Worm (Caenorhabditis elegans) whole organism, late embryonic: ENCODE results near the gene T24D8.6.

Experiments
- F13H6.1 ChIP-seq: sonication (generic microtip); optimal IDR thresholded peaks from 2 replicates; lab custom pipeline; 2016; ENCODE audit warnings: missing genetic modification characterization, missing compliant biosample characterization
- K02D7.2 ChIP-seq: sonication (generic microtip); optimal IDR thresholded peaks from 2 replicates; lab custom pipeline; 2017; ENCODE audit warnings: mild to moderate bottlenecking, missing genetic modification characterization, missing compliant biosample characterization
- ahr-1 ChIP-seq: sonication (generic microtip); optimal IDR thresholded peaks from 2 replicates; lab custom pipeline; 2016; ENCODE audit warnings: missing genetic modification characterization, missing compliant biosample characterization
- ceh-22 ChIP-seq: sonication (generic microtip); optimal IDR thresholded peaks from 2 replicates; lab custom pipeline; 2017; ENCODE audit warnings: missing biosample characterization, missing genetic modification characterization
- dmd-4 ChIP-seq: sonication (generic microtip); optimal IDR thresholded peaks from 2 replicates; lab custom pipeline; 2016; ENCODE audit warnings: borderline replicate concordance, missing genetic modification characterization, missing compliant biosample characterization
- ets-4 ChIP-seq: sonication (generic microtip); optimal IDR thresholded peaks from 2 replicates; lab custom pipeline; 2016; ENCODE audit warnings: missing genetic modification characterization, missing compliant biosample characterization
- fax-1 ChIP-seq: sonication (generic microtip); optimal IDR thresholded peaks from 2 replicates; lab custom pipeline; 2016; ENCODE audit warnings: missing genotype, missing genetic modification characterization, missing compliant biosample characterization
- pha-4 ChIP-seq: fragments of 150-350 bp; optimal IDR thresholded peaks from 2 replicates; lab custom pipeline; 2018; ENCODE audit warnings: missing biosample characterization, missing genetic modification reagents, missing genetic modification characterization
- pqm-1 ChIP-seq: sonication (generic microtip); optimal IDR thresholded peaks from 2 replicates; lab custom pipeline; 2016; ENCODE audit warnings: missing genetic modification characterization, missing compliant biosample characterization
- rnt-1 ChIP-seq: sonication (generic microtip); optimal IDR thresholded peaks from 2 replicates; lab custom pipeline; 2016; ENCODE audit warnings: missing genetic modification characterization, missing compliant biosample characterization
- sdc-2 ChIP-seq: sonication (generic microtip); optimal IDR thresholded peaks from 2 replicates; lab custom pipeline; 2016; ENCODE audit warnings: missing genotype, missing genetic modification characterization, missing compliant biosample characterization
- unc-55 ChIP-seq: sonication (generic microtip); optimal IDR thresholded peaks from 2 replicates; lab custom pipeline; 2017; ENCODE audit warnings: missing biosample characterization, missing genetic modification reagents, missing genetic modification characterization
- unc-86 ChIP-seq: sonication (generic microtip); optimal IDR thresholded peaks from 2 replicates; lab custom pipeline; 2016; ENCODE audit warnings: missing genetic modification characterization, missing compliant biosample characterization

ce11 chrX:2386922-2387566 lies 21.3 kb upstream of the T24D8.6 start:
- TF ChIP-seq unc-86 (tag; lab: Kevin White, UChicago) (no peak), pqm-1 (tag; lab: Kevin White, UChicago) (no peak), pha-4 (tag; lab: Kevin White, UChicago) (no peak), sdc-2 (tag; lab: Kevin White, UChicago) (no peak), ets-4 (tag; lab: Kevin White, UChicago) (no peak), dmd-4 (tag; lab: Kevin White, UChicago) (no peak), ceh-22 (tag; lab: Kevin White, UChicago) (no peak), F13H6.1 (no peak), unc-55 (GFP tag; lab: Kevin White, UChicago) (no peak), fax-1 (no peak), ahr-1 (tag; lab: Kevin White, UChicago) (no peak), rnt-1 (tag; lab: Kevin White, UChicago) (no peak), K02D7.2 (tag; lab: Kevin White, UChicago) (no peak)
